Worm (Caenorhabditis elegans) whole organism, L1 larva: ENCODE results near the gene C24H10.3.
A peak's percentile ranks its signal among the peaks of the same experiment; 100 is the strongest.

Experiments
- C04F5.9 ChIP-seq: sonication (generic microtip); optimal IDR thresholded peaks from 2 replicates; lab custom pipeline; 2016; ENCODE audit warnings: missing genetic modification characterization, missing compliant biosample characterization
- C34B4.2 ChIP-seq: sonication (generic microtip); optimal IDR thresholded peaks from 2 replicates; lab custom pipeline; 2017; ENCODE audit warnings: mild to moderate bottlenecking, missing genetic modification characterization, missing compliant biosample characterization
- aly-2 ChIP-seq: fragments of 150-350 bp; optimal IDR thresholded peaks from 2 replicates; lab custom pipeline; 2014; ENCODE audit warnings: missing biosample characterization, missing genetic modification characterization
- blmp-1 ChIP-seq: fragments of 150-350 bp; optimal IDR thresholded peaks from 2 replicates; lab custom pipeline; 2014; ENCODE audit warnings: missing biosample characterization, missing genetic modification characterization
- ceh-82 ChIP-seq, 3 experiments: fragments of 150-350 bp in 1 of 3; sonication (generic microtip) in 2 of 3; optimal IDR thresholded peaks; 2 replicates each; lab custom pipeline; 2014 to 2017; ENCODE audit warnings: missing biosample characterization in 3 of 3, missing genetic modification characterization in 3 of 3
- ceh-90 ChIP-seq: sonication (generic microtip); optimal IDR thresholded peaks from 2 replicates; lab custom pipeline; 2016; ENCODE audit warnings: missing genetic modification characterization, missing compliant biosample characterization
- efl-1 ChIP-seq, 4 experiments: fragments of 150-350 bp; optimal IDR thresholded peaks in 3 of 4; peaks in 1 of 4; 1 replicate in 1 of 4; 2 replicates in 3 of 4; lab custom pipeline; 2014; ENCODE audit warnings: missing biosample characterization in 2 of 4, missing genetic modification characterization in 2 of 4, missing genetic modification reagents in 2 of 4
- efl-3 ChIP-seq: fragments of 200-800 bp; sonication (Bioruptor generic); optimal IDR thresholded peaks from 2 replicates; lab custom pipeline; 2018; ENCODE audit warnings: mild to moderate bottlenecking, missing genetic modification characterization, missing compliant biosample characterization
- egl-27 ChIP-seq, 2 experiments: fragments of 150-350 bp in 1 of 2; sonication (generic microtip); optimal IDR thresholded peaks; 3 replicates each; lab custom pipeline; 2017 to 2018; ENCODE audit warnings: missing biosample characterization in 2 of 2, missing genetic modification characterization in 2 of 2, missing genetic modification reagents in 2 of 2
- elt-3 ChIP-seq, 6 experiments: fragments of 150-350 bp in 1 of 6; sonication (generic microtip); optimal IDR thresholded peaks; 2 replicates each; lab custom pipeline; 2017 to 2018; ENCODE audit warnings: missing biosample characterization in 6 of 6, missing genetic modification characterization in 6 of 6, inconsistent platforms in 1 of 6
- ets-5 ChIP-seq: fragments of 200-800 bp; sonication (Bioruptor generic); IDR thresholded peaks from 2 replicates; pipeline ENCODE4 v1.3.6; 2022; ENCODE audit warnings: missing genetic modification characterization, missing compliant biosample characterization
- fkh-4 ChIP-seq: sonication (generic microtip); optimal IDR thresholded peaks from 2 replicates; lab custom pipeline; 2016; ENCODE audit warnings: missing compliant biosample characterization, missing genetic modification characterization, borderline replicate concordance
- fos-1 ChIP-seq: fragments of 150-350 bp; optimal IDR thresholded peaks from 2 replicates; lab custom pipeline; 2014; ENCODE audit warnings: missing biosample characterization, missing genetic modification characterization
- hpl-2 ChIP-seq: fragments of 150-350 bp; optimal IDR thresholded peaks from 2 replicates; lab custom pipeline; 2014; ENCODE audit warnings: missing biosample characterization, missing genetic modification reagents, missing genetic modification characterization
- irx-1 ChIP-seq: sonication (generic microtip); optimal IDR thresholded peaks from 2 replicates; lab custom pipeline; 2016; ENCODE audit warnings: missing genetic modification characterization, missing compliant biosample characterization
- lin-13 ChIP-seq: fragments of 150-350 bp; optimal IDR thresholded peaks from 2 replicates; lab custom pipeline; 2014; ENCODE audit warnings: missing biosample characterization, missing genetic modification reagents, missing genetic modification characterization
- lin-15B ChIP-seq: fragments of 150-350 bp; sonication (generic microtip); optimal IDR thresholded peaks from 3 replicates; lab custom pipeline; 2014; ENCODE audit warnings: missing biosample characterization, missing genetic modification characterization
- lin-35 ChIP-seq, 2 experiments: fragments of 150-350 bp; optimal IDR thresholded peaks; 2 replicates each; lab custom pipeline; 2014; ENCODE audit warnings: missing biosample characterization in 2 of 2, missing genetic modification characterization in 2 of 2, missing genetic modification reagents in 2 of 2
- mep-1 ChIP-seq: fragments of 150-350 bp; optimal IDR thresholded peaks from 2 replicates; lab custom pipeline; 2014; ENCODE audit warnings: missing biosample characterization, missing genetic modification characterization
- nhr-11 ChIP-seq: fragments of 150-350 bp; optimal IDR thresholded peaks from 2 replicates; lab custom pipeline; 2014; ENCODE audit warnings: missing biosample characterization, missing genetic modification characterization
- nhr-19 ChIP-seq: fragments of 200-800 bp; sonication (Bioruptor generic); conservative IDR thresholded peaks from 2 replicates; pipeline ENCODE4 v1.3.6; 2022; ENCODE audit warnings: missing genetic modification characterization, missing compliant biosample characterization
- pqm-1 ChIP-seq: sonication (generic microtip); optimal IDR thresholded peaks from 3 replicates; lab custom pipeline; 2017; ENCODE audit warnings: missing biosample characterization, missing genetic modification characterization
- snu-23 ChIP-seq: sonication (generic microtip); optimal IDR thresholded peaks from 2 replicates; lab custom pipeline; 2016; ENCODE audit warnings: missing genetic modification characterization, missing compliant biosample characterization
- sox-4 ChIP-seq: sonication (generic microtip); optimal IDR thresholded peaks from 2 replicates; lab custom pipeline; 2016; ENCODE audit warnings: missing genetic modification characterization, missing compliant biosample characterization
- sup-37 ChIP-seq: fragments of 200-800 bp; sonication (Bioruptor generic); optimal IDR thresholded peaks from 2 replicates; lab custom pipeline; 2018; ENCODE audit warnings: mild to moderate bottlenecking, missing genetic modification characterization, missing compliant biosample characterization
- tbx-2 ChIP-seq: sonication (generic microtip); optimal IDR thresholded peaks from 2 replicates; lab custom pipeline; 2016; ENCODE audit warnings: missing genetic modification characterization, missing compliant biosample characterization
- tlp-1 ChIP-seq: fragments of 150-350 bp; optimal IDR thresholded peaks from 2 replicates; lab custom pipeline; 2014; ENCODE audit warnings: missing biosample characterization, missing genetic modification characterization
- unc-130 ChIP-seq: fragments of 150-350 bp; optimal IDR thresholded peaks from 2 replicates; lab custom pipeline; 2017; ENCODE audit warnings: missing biosample characterization, missing genetic modification characterization, inconsistent platforms
- unc-30 ChIP-seq: sonication (generic microtip); optimal IDR thresholded peaks from 2 replicates; lab custom pipeline; 2017; ENCODE audit warnings: missing biosample characterization, missing genetic modification characterization
- unc-98 ChIP-seq: fragments of 200-800 bp; sonication (Bioruptor generic); IDR thresholded peaks from 2 replicates; pipeline ENCODE4 v1.3.6; 2022; ENCODE audit warnings: missing genetic modification characterization, missing compliant biosample characterization
- vab-15 ChIP-seq: sonication (generic microtip); optimal IDR thresholded peaks from 2 replicates; lab custom pipeline; 2017; ENCODE audit warnings: missing genotype, mild to moderate bottlenecking, missing genetic modification characterization, missing compliant biosample characterization
- xbp-1 ChIP-seq: sonication (generic microtip); optimal IDR thresholded peaks from 2 replicates; lab custom pipeline; 2016; ENCODE audit warnings: missing genetic modification characterization, missing compliant biosample characterization

The C24H10.3 gene

ce11 chrX:5098935-5099334 is 38.1 kb downstream of the C24H10.3 start:
- TF ChIP-seq blmp-1 (tag; lab: Kevin White, UChicago) (peak; percentile 98), nhr-19 (no peak)

- TF ChIP-seq elt-3 (tag; optimal IDR thresholded peaks at IDR 0.05; lab: Kevin White, UChicago): no peak
- TF ChIP-seq irx-1: no peak
- TF ChIP-seq efl-3 (GFP tag; lab: Kevin White, UChicago): no peak
- 0 out of 2 replicates have a peak, but pooled peaks have one; percentile 16 for TF ChIP-seq ets-5
These were observed 40.0 kb downstream of the C24H10.3 start, which contains the start of gene vit-2 for ce11 chrX:5100738-5101379. TSS of gene vit-2 (plus strand) at chrX:5101042.

ce11 chrX:5102338-5102737 is 41.5 kb downstream of the C24H10.3 start:
- TF ChIP-seq fkh-4: no peak
- TF ChIP-seq unc-98: no peak
- no peak for TF ChIP-seq fos-1 (tag; lab: Kevin White, UChicago)
- TF ChIP-seq nhr-11: no peak
- no peak for TF ChIP-seq C34B4.2 (tag; lab: Kevin White, UChicago)
- no peak for TF ChIP-seq unc-130 (tag; lab: Kevin White, UChicago)
- no peak for TF ChIP-seq egl-27 (tag; optimal IDR thresholded peaks at IDR 0.05; lab: Kevin White, UChicago)
- TF ChIP-seq snu-23 (GFP tag; lab: Kevin White, UChicago): no peak
- no peak for TF ChIP-seq aly-2 (tag; lab: Kevin White, UChicago)
- no peak for TF ChIP-seq C04F5.9
- no peak for TF ChIP-seq lin-13 (GFP tag; lab: Kevin White, UChicago)
- no peak for TF ChIP-seq blmp-1 (tag; lab: Kevin White, UChicago)
- no peak for TF ChIP-seq sup-37
- no peak for TF ChIP-seq xbp-1

ce11 chrX:5103422-5103821 is 42.6 kb downstream of the C24H10.3 start:
- no peak for TF ChIP-seq vab-15
- no peak for TF ChIP-seq unc-30 (tag; lab: Kevin White, UChicago)
- TF ChIP-seq tbx-2 (tag; lab: Kevin White, UChicago): no peak
- TF ChIP-seq hpl-2 (GFP tag; lab: Kevin White, UChicago): no peak
- no peak for TF ChIP-seq pqm-1

ce11 chrX:5105703-5106102 is 44.8 kb downstream of the C24H10.3 start:
- TF ChIP-seq ceh-82 (tag; optimal IDR thresholded peaks at IDR 0.05; lab: Kevin White, UChicago): no peak
- TF ChIP-seq efl-1 (optimal IDR thresholded peaks at IDR 0.05; lab: Kevin White, UChicago): no peak
- TF ChIP-seq efl-1 (GFP tag; optimal IDR thresholded peaks at IDR 0.05 in 1 of 2; lab: Kevin White, UChicago): peak in 1 of 2 experiments; percentile 9
- TF ChIP-seq lin-15B (tag; lab: Kevin White, UChicago): no peak

ce11 chrX:5106187-5106694 is 45.4 kb downstream of the C24H10.3 start:
- no peak for TF ChIP-seq tlp-1 (tag; lab: Kevin White, UChicago)
- no peak for TF ChIP-seq mep-1 (tag; lab: Kevin White, UChicago)
- TF ChIP-seq ceh-90 (tag; lab: Kevin White, UChicago): no peak
- no peak for TF ChIP-seq lin-35 (GFP tag; optimal IDR thresholded peaks at IDR 0.05; lab: Kevin White, UChicago)
- TF ChIP-seq C34B4.2 (tag; lab: Kevin White, UChicago): no peak
- no peak for TF ChIP-seq sox-4 (tag; lab: Kevin White, UChicago)
- TF ChIP-seq nhr-11: no peak
- TF ChIP-seq, all 84 proteins: peak for 0
